Worm (Caenorhabditis elegans) whole organism, early embryonic: Measurements from ENCODE around the gene rog-1.

Experiments
- B0310.2 ChIP-seq: sonication (generic microtip); optimal IDR thresholded peaks from 2 replicates; lab custom pipeline; 2016; ENCODE audit warnings: mild to moderate bottlenecking, missing genetic modification characterization, missing compliant biosample characterization
- ama-1 ChIP-seq: fragments of 150-350 bp; optimal IDR thresholded peaks from 2 replicates; lab custom pipeline; 2014
- ets-7 ChIP-seq: sonication (generic microtip); optimal IDR thresholded peaks from 2 replicates; lab custom pipeline; 2016; ENCODE audit warnings: missing genotype, missing genetic modification characterization, missing compliant biosample characterization
- flt-1 ChIP-seq: fragments of 200-800 bp; sonication (Bioruptor generic); IDR thresholded peaks from 2 replicates; pipeline ENCODE4 v1.3.6; 2022; ENCODE audit warnings: missing genetic modification characterization, missing compliant biosample characterization
- hmg-4 ChIP-seq: fragments of 200-800 bp; sonication (Bioruptor generic); optimal IDR thresholded peaks from 2 replicates; lab custom pipeline; 2018; ENCODE audit warnings: mild to moderate bottlenecking, missing genetic modification characterization, missing compliant biosample characterization
- pes-1 ChIP-seq: fragments of 200-800 bp; sonication (Bioruptor generic); IDR thresholded peaks from 2 replicates; pipeline ENCODE4 v1.3.6; 2022; ENCODE audit warnings: missing genetic modification reagents, missing genetic modification characterization, missing compliant biosample characterization
- tbx-11 ChIP-seq: fragments of 200-800 bp; sonication (Bioruptor generic); IDR thresholded peaks from 2 replicates; pipeline ENCODE4 v1.3.6; 2022; ENCODE audit warnings: missing genetic modification characterization, missing compliant biosample characterization
- tbx-37 ChIP-seq: fragments of 200-800 bp; sonication (Bioruptor generic); conservative IDR thresholded peaks from 2 replicates; pipeline ENCODE4 v1.3.6; 2022; ENCODE audit warnings: missing genetic modification reagents, missing genetic modification characterization, missing compliant biosample characterization

DNA sequence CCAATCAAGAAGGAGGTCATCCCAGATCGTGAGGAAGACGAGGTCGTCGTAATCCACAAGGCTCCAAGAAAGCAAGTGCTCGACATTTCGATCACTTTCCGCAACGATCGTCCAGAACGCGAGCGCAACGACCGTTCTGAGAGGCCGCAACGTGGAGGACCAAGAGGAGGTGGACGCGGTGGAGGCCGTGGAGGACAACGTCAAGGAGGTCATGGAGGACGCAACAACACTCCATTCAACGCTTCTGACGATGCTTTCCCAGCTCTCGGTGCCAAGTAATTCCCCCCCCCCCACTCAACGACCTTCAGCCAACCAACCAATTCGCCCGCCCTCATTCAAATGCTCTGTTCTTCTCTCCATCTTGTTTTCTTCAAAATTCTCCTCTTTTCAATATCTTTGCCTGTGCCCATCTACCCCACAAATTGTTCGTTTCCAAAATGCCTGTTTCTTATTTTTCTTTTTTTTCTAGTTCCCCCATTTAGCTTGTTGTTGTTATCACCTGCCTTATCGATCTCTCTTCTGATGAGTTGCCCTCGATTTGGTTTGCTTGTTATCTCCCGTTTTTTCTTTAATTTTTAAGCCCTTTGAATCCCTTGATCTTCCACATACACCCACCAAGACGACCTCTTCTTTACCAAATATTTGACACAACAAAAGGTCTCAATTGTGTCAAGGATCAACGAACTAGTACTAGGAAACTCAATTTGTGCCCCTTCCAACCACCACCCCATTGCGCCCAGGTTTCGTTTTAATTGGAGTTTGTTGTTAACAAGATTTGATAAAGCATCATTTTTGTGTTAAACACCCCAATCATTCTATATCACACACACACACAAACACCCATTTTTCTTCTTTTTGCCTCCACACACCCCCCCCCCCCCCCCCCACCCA is 52.3 kb downstream of the rog-1 start:
- TF ChIP-seq flt-1 (GFP tag; lab: Robert Waterston, UW) (no peak), ama-1 (lab: Kevin White, UChicago) (no peak), ets-7 (no peak), pes-1 (GFP tag; lab: Robert Waterston, UW) (no peak), B0310.2 (tag; lab: Kevin White, UChicago) (no peak), tbx-11 (GFP tag; lab: Robert Waterston, UW) (no peak), hmg-4 (GFP tag; lab: Kevin White, UChicago) (no peak), tbx-37 (no peak)
